Worm (Caenorhabditis elegans) whole organism, L1 larva: ENCODE data around the gene F38B6.4.

Experiments used
- aly-2 ChIP-seq: fragments of 150-350 bp; optimal IDR thresholded peaks from 2 replicates; lab custom pipeline; 2014; ENCODE audit warnings: missing biosample characterization, missing genetic modification characterization
- blmp-1 ChIP-seq: fragments of 150-350 bp; optimal IDR thresholded peaks from 2 replicates; lab custom pipeline; 2014; ENCODE audit warnings: missing biosample characterization, missing genetic modification characterization
- ces-1 ChIP-seq: fragments of 150-350 bp; optimal IDR thresholded peaks from 2 replicates; lab custom pipeline; 2014; ENCODE audit warnings: missing biosample characterization, missing genetic modification reagents, missing genetic modification characterization
- dsc-1 ChIP-seq: sonication (generic microtip); optimal IDR thresholded peaks from 2 replicates; lab custom pipeline; 2016; ENCODE audit warnings: mild to moderate bottlenecking, missing genetic modification characterization, missing compliant biosample characterization
- efl-3 ChIP-seq: fragments of 200-800 bp; sonication (Bioruptor generic); optimal IDR thresholded peaks from 2 replicates; lab custom pipeline; 2018; ENCODE audit warnings: mild to moderate bottlenecking, missing genetic modification characterization, missing compliant biosample characterization
- egl-13 ChIP-seq: sonication (generic microtip); optimal IDR thresholded peaks from 2 replicates; lab custom pipeline; 2016; ENCODE audit warnings: missing genotype, missing genetic modification reagents, missing genetic modification characterization, missing compliant biosample characterization
- egl-27 ChIP-seq, 2 experiments: fragments of 150-350 bp in 1 of 2; sonication (generic microtip); optimal IDR thresholded peaks; 3 replicates each; lab custom pipeline; 2017 to 2018; ENCODE audit warnings: missing biosample characterization in 2 of 2, missing genetic modification characterization in 2 of 2, missing genetic modification reagents in 2 of 2
- elt-2 ChIP-seq: sonication (generic microtip); optimal IDR thresholded peaks from 2 replicates; lab custom pipeline; 2016; ENCODE audit warnings: missing genetic modification characterization, mild to moderate bottlenecking, inconsistent platforms, missing compliant biosample characterization, missing genetic modification reagents
- elt-3 ChIP-seq, 6 experiments: fragments of 150-350 bp in 1 of 6; sonication (generic microtip); optimal IDR thresholded peaks; 2 replicates each; lab custom pipeline; 2017 to 2018; ENCODE audit warnings: missing biosample characterization in 6 of 6, missing genetic modification characterization in 6 of 6, inconsistent platforms in 1 of 6
- ets-5 ChIP-seq: fragments of 200-800 bp; sonication (Bioruptor generic); IDR thresholded peaks from 2 replicates; pipeline ENCODE4 v1.3.6; 2022; ENCODE audit warnings: missing genetic modification characterization, missing compliant biosample characterization
- fkh-10 ChIP-seq: sonication (generic microtip); optimal IDR thresholded peaks from 2 replicates; lab custom pipeline; 2017; ENCODE audit warnings: missing biosample characterization, missing genetic modification reagents, missing genetic modification characterization
- fkh-4 ChIP-seq: sonication (generic microtip); optimal IDR thresholded peaks from 2 replicates; lab custom pipeline; 2016; ENCODE audit warnings: missing compliant biosample characterization, missing genetic modification characterization, borderline replicate concordance
- hlh-4 ChIP-seq: sonication (generic microtip); optimal IDR thresholded peaks from 2 replicates; lab custom pipeline; 2016; ENCODE audit warnings: mild to moderate bottlenecking, missing genetic modification characterization, missing compliant biosample characterization
- isw-1 ChIP-seq: fragments of 200-800 bp; sonication (Bioruptor generic); IDR thresholded peaks from 2 replicates; pipeline ENCODE4 v1.3.6; 2022; ENCODE audit warnings: missing genetic modification characterization, missing compliant biosample characterization
- lin-13 ChIP-seq: fragments of 150-350 bp; optimal IDR thresholded peaks from 2 replicates; lab custom pipeline; 2014; ENCODE audit warnings: missing biosample characterization, missing genetic modification reagents, missing genetic modification characterization
- lin-14 ChIP-seq: fragments of 200-800 bp; sonication (Bioruptor generic); optimal IDR thresholded peaks from 2 replicates; lab custom pipeline; 2018; ENCODE audit warnings: mild to moderate bottlenecking, missing genetic modification characterization, moderate library complexity, missing compliant biosample characterization
- lin-15B ChIP-seq: fragments of 150-350 bp; sonication (generic microtip); optimal IDR thresholded peaks from 3 replicates; lab custom pipeline; 2014; ENCODE audit warnings: missing biosample characterization, missing genetic modification characterization
- lin-35 ChIP-seq, 2 experiments: fragments of 150-350 bp; optimal IDR thresholded peaks; 2 replicates each; lab custom pipeline; 2014; ENCODE audit warnings: missing biosample characterization in 2 of 2, missing genetic modification characterization in 2 of 2, missing genetic modification reagents in 2 of 2
- lir-3 ChIP-seq: sonication (generic microtip); optimal IDR thresholded peaks from 2 replicates; lab custom pipeline; 2016; ENCODE audit warnings: mild to moderate bottlenecking, missing genetic modification characterization, moderate library complexity, missing compliant biosample characterization; ENCODE audit not compliant: poor library complexity
- lsy-2 ChIP-seq, 2 experiments: fragments of 150-350 bp; optimal IDR thresholded peaks; 2 replicates each; lab custom pipeline; 2014; ENCODE audit warnings: missing biosample characterization in 2 of 2, missing genetic modification characterization in 2 of 2
- mep-1 ChIP-seq: fragments of 150-350 bp; optimal IDR thresholded peaks from 2 replicates; lab custom pipeline; 2014; ENCODE audit warnings: missing biosample characterization, missing genetic modification characterization
- nhr-19 ChIP-seq: fragments of 200-800 bp; sonication (Bioruptor generic); conservative IDR thresholded peaks from 2 replicates; pipeline ENCODE4 v1.3.6; 2022; ENCODE audit warnings: missing genetic modification characterization, missing compliant biosample characterization
- nhr-20 ChIP-seq: sonication (generic microtip); optimal IDR thresholded peaks from 2 replicates; lab custom pipeline; 2016; ENCODE audit warnings: mild to moderate bottlenecking, missing genetic modification characterization, missing compliant biosample characterization
- nhr-237 ChIP-seq: fragments of 150-350 bp; optimal IDR thresholded peaks from 2 replicates; lab custom pipeline; 2014; ENCODE audit warnings: missing biosample characterization, missing genetic modification characterization
- nhr-71 ChIP-seq: sonication (generic microtip); optimal IDR thresholded peaks from 2 replicates; lab custom pipeline; 2016; ENCODE audit warnings: mild to moderate bottlenecking, missing genetic modification characterization, moderate library complexity, missing compliant biosample characterization
- nhr-85 ChIP-seq: sonication (generic microtip); peaks from one replicate; lab custom pipeline; 2016; ENCODE audit warnings: missing genetic modification characterization, inconsistent platforms, missing compliant biosample characterization
- nhr-90 ChIP-seq: sonication (generic microtip); optimal IDR thresholded peaks from 2 replicates; lab custom pipeline; 2016; ENCODE audit warnings: mild to moderate bottlenecking, missing genetic modification characterization, missing compliant biosample characterization; ENCODE audit not compliant: poor library complexity
- pax-3 ChIP-seq: fragments of 200-800 bp; sonication (Bioruptor generic); optimal IDR thresholded peaks from 2 replicates; lab custom pipeline; 2018; ENCODE audit warnings: mild to moderate bottlenecking, missing genetic modification characterization, moderate library complexity, missing compliant biosample characterization
- pqm-1 ChIP-seq: sonication (generic microtip); optimal IDR thresholded peaks from 3 replicates; lab custom pipeline; 2017; ENCODE audit warnings: missing biosample characterization, missing genetic modification characterization
- rnt-1 ChIP-seq: sonication (generic microtip); optimal IDR thresholded peaks from 2 replicates; lab custom pipeline; 2016; ENCODE audit warnings: mild to moderate bottlenecking, missing genetic modification characterization, moderate library complexity, missing compliant biosample characterization
- skn-1 ChIP-seq: fragments of 150-350 bp; optimal IDR thresholded peaks from 2 replicates; lab custom pipeline; 2014; ENCODE audit warnings: missing biosample characterization, missing genetic modification characterization
- snu-23 ChIP-seq: sonication (generic microtip); optimal IDR thresholded peaks from 2 replicates; lab custom pipeline; 2016; ENCODE audit warnings: missing genetic modification characterization, missing compliant biosample characterization
- sptf-1 ChIP-seq: fragments of 150-350 bp; optimal IDR thresholded peaks from 2 replicates; lab custom pipeline; 2014; ENCODE audit warnings: missing biosample characterization, missing genetic modification characterization
- tbx-2 ChIP-seq: sonication (generic microtip); optimal IDR thresholded peaks from 2 replicates; lab custom pipeline; 2016; ENCODE audit warnings: missing genetic modification characterization, missing compliant biosample characterization
- tlp-1 ChIP-seq: fragments of 150-350 bp; optimal IDR thresholded peaks from 2 replicates; lab custom pipeline; 2014; ENCODE audit warnings: missing biosample characterization, missing genetic modification characterization
- unc-130 ChIP-seq: fragments of 150-350 bp; optimal IDR thresholded peaks from 2 replicates; lab custom pipeline; 2017; ENCODE audit warnings: missing biosample characterization, missing genetic modification characterization, inconsistent platforms
- unc-30 ChIP-seq: sonication (generic microtip); optimal IDR thresholded peaks from 2 replicates; lab custom pipeline; 2017; ENCODE audit warnings: missing biosample characterization, missing genetic modification characterization
- unc-86 ChIP-seq: sonication (generic microtip); optimal IDR thresholded peaks from 2 replicates; lab custom pipeline; 2016; ENCODE audit warnings: missing genetic modification characterization, missing compliant biosample characterization
- vab-15 ChIP-seq: sonication (generic microtip); optimal IDR thresholded peaks from 2 replicates; lab custom pipeline; 2017; ENCODE audit warnings: missing genotype, mild to moderate bottlenecking, missing genetic modification characterization, missing compliant biosample characterization
- xbp-1 ChIP-seq: sonication (generic microtip); optimal IDR thresholded peaks from 2 replicates; lab custom pipeline; 2016; ENCODE audit warnings: missing genetic modification characterization, missing compliant biosample characterization
- zip-4 ChIP-seq: fragments of 200-800 bp; sonication (Bioruptor generic); optimal IDR thresholded peaks from 2 replicates; lab custom pipeline; 2018; ENCODE audit warnings: mild to moderate bottlenecking, missing genetic modification characterization, moderate library complexity, missing compliant biosample characterization
- ztf-11 ChIP-seq, 2 experiments: sonication (generic microtip); optimal IDR thresholded peaks; 2 replicates each; lab custom pipeline; 2016 to 2017; ENCODE audit warnings: missing genetic modification characterization in 2 of 2, missing biosample characterization in 1 of 2, missing compliant biosample characterization in 1 of 2

F38B6.4 gene

ce11 chrX:6635173-6635572, 39.5 kb upstream of the F38B6.4 start, which contains the start of gene aexr-1:
aexr-1 (minus strand) TSS chrX:6635273.
- TF ChIP-seq fkh-4 (no peak), isw-1 (no peak), egl-13 (tag; lab: Kevin White, UChicago) (no peak), tlp-1 (no peak), unc-30 (tag; lab: Kevin White, UChicago) (no peak), skn-1 (tag; lab: Kevin White, UChicago) (no peak), rnt-1 (tag; lab: Kevin White, UChicago) (no peak), fkh-10 (GFP tag; lab: Kevin White, UChicago) (no peak), lin-13 (GFP tag; lab: Kevin White, UChicago) (no peak), nhr-71 (tag; lab: Kevin White, UChicago) (no peak)
- TF ChIP-seq, all 84 proteins: peak for 0

- no peak for TF ChIP-seq ets-5 (GFP tag; lab: Robert Waterston, UW)
- TF ChIP-seq egl-27 (tag; optimal IDR thresholded peaks at IDR 0.05; lab: Kevin White, UChicago), result no peak
- no peak for TF ChIP-seq efl-3 (GFP tag; lab: Kevin White, UChicago)
- TF ChIP-seq nhr-85, result no peak
- TF ChIP-seq pax-3 (tag; lab: Kevin White, UChicago), result no peak
- no peak for TF ChIP-seq egl-13 (tag; lab: Kevin White, UChicago)
- no peak for TF ChIP-seq aly-2 (tag; lab: Kevin White, UChicago)
- no peak for TF ChIP-seq zip-4
Observed at ce11 chrX:6637933-6638332, 36.7 kb upstream of the F38B6.4 start.

- peak; percentile 56 for TF ChIP-seq lin-14 (GFP tag; lab: Kevin White, UChicago)
- peak in 1 of 2 experiments; percentile 52 for TF ChIP-seq lin-35 (GFP tag; optimal IDR thresholded peaks at IDR 0.05; lab: Kevin White, UChicago)
- no peak for TF ChIP-seq ztf-11 (tag; optimal IDR thresholded peaks at IDR 0.05; lab: Kevin White, UChicago)
- no peak for TF ChIP-seq aly-2 (tag; lab: Kevin White, UChicago)
- no peak for TF ChIP-seq lin-13 (GFP tag; lab: Kevin White, UChicago)
- TF ChIP-seq snu-23 (GFP tag; lab: Kevin White, UChicago), result peak; percentile 50
- TF ChIP-seq blmp-1, result peak; percentile 73
- TF ChIP-seq mep-1 (tag; lab: Kevin White, UChicago), result no peak
- TF ChIP-seq elt-2, result peak; percentile 50
- TF ChIP-seq sptf-1 (tag; lab: Kevin White, UChicago), result no peak
- TF ChIP-seq lir-3 (tag; lab: Kevin White, UChicago), result no peak
- no peak for TF ChIP-seq unc-86 (tag; lab: Kevin White, UChicago)
- peak; percentile 50 for TF ChIP-seq nhr-71 (tag; lab: Kevin White, UChicago)
- peak; percentile 31 for TF ChIP-seq nhr-90
- TF ChIP-seq lin-15B (tag; lab: Kevin White, UChicago), result no peak
- TF ChIP-seq pqm-1 (tag; lab: Kevin White, UChicago), result no peak
- TF ChIP-seq xbp-1 (tag; lab: Kevin White, UChicago), result no peak
- no peak for TF ChIP-seq ces-1 (GFP tag; lab: Kevin White, UChicago)
- no peak for TF ChIP-seq nhr-237 (tag; lab: Kevin White, UChicago)
- no peak for TF ChIP-seq unc-130 (tag; lab: Kevin White, UChicago)
- no peak for TF ChIP-seq hlh-4
- peak; percentile 82 for TF ChIP-seq nhr-85
- TF ChIP-seq vab-15, result no peak
- no peak for TF ChIP-seq dsc-1 (tag; lab: Kevin White, UChicago)
- peak in 1 of 2 experiments; percentile 4 for TF ChIP-seq lsy-2 (tag; optimal IDR thresholded peaks at IDR 0.05; lab: Kevin White, UChicago)
- peak; percentile 71 for TF ChIP-seq nhr-20 (tag; lab: Kevin White, UChicago)
- peak in 2 of 6 experiments; percentile 35 to 80 for TF ChIP-seq elt-3 (tag; optimal IDR thresholded peaks at IDR 0.05; lab: Kevin White, UChicago)
- TF ChIP-seq nhr-19 (GFP tag; lab: Robert Waterston, UW), result peak; percentile 34; the same call in 1 of the 2 replicates
- TF ChIP-seq tbx-2 (tag; lab: Kevin White, UChicago), result peak; percentile 17
Observed at ce11 chrX:6638985-6639573, 35.6 kb upstream of the F38B6.4 start.
